Fruit fly (Drosophila melanogaster) whole organism, pupa: ENCODE measurements around the gene Dyro.
A peak's percentile ranks its signal among the peaks of the same experiment; 100 is the strongest.

Experiments
- CG10348 ChIP-seq: fragments of 200-800 bp; sonication (Bioruptor generic); IDR thresholded peaks from 2 replicates; pipeline ENCODE4 v1.3.6; 2022; ENCODE audit warnings: missing biosample characterization, missing genetic modification characterization
- CG12605 ChIP-seq: fragments of 200-800 bp; sonication (Bioruptor generic); IDR thresholded peaks from 2 replicates; pipeline ENCODE4 v1.3.6; 2022; ENCODE audit warnings: missing biosample characterization, missing genetic modification characterization
- CG13204 ChIP-seq: fragments of 200-800 bp; sonication (Bioruptor generic); optimal IDR thresholded peaks from 2 replicates; lab custom pipeline; 2018; ENCODE audit warnings: missing biosample characterization, mild to moderate bottlenecking, missing genetic modification characterization, moderate library complexity
- CG14655 ChIP-seq: fragments of 200-800 bp; sonication (Bioruptor generic); optimal IDR thresholded peaks from 3 replicates; lab custom pipeline; 2017; ENCODE audit warnings: mild to moderate bottlenecking, missing biosample characterization, missing genetic modification reagents, missing genetic modification characterization
- CG15710 ChIP-seq: fragments of 200-800 bp; sonication (Bioruptor generic); optimal IDR thresholded peaks from 2 replicates; lab custom pipeline; 2018; ENCODE audit warnings: missing biosample characterization, mild to moderate bottlenecking, missing genetic modification characterization, moderate library complexity
- CG17806 ChIP-seq: fragments of 200-800 bp; sonication (Bioruptor generic); optimal IDR thresholded peaks from 2 replicates; lab custom pipeline; 2018; ENCODE audit warnings: missing biosample characterization, mild to moderate bottlenecking, missing genetic modification characterization, moderate library complexity
- CG32121 ChIP-seq: fragments of 200-800 bp; sonication (Bioruptor generic); IDR thresholded peaks from 2 replicates; pipeline ENCODE4 v1.3.6; 2022; ENCODE audit warnings: missing biosample characterization, missing genetic modification characterization
- CG34367 ChIP-seq: fragments of 200-800 bp; sonication (Bioruptor generic); optimal IDR thresholded peaks from 2 replicates; lab custom pipeline; 2018; ENCODE audit warnings: missing biosample characterization, mild to moderate bottlenecking, missing genetic modification characterization
- CG4496 ChIP-seq: fragments of 200-800 bp; sonication (Bioruptor generic); IDR thresholded peaks from 3 replicates; pipeline ENCODE4 v1.3.6; 2022; ENCODE audit warnings: missing biosample characterization, missing genetic modification characterization
- CG8159 ChIP-seq: fragments of 200-800 bp; sonication (Bioruptor generic); optimal IDR thresholded peaks from 3 replicates; lab custom pipeline; 2018; ENCODE audit warnings: missing biosample characterization, mild to moderate bottlenecking, missing genetic modification characterization, moderate library complexity
- CG8301 ChIP-seq: fragments of 200-800 bp; sonication (Bioruptor generic); optimal IDR thresholded peaks from 2 replicates; lab custom pipeline; 2018; ENCODE audit warnings: missing biosample characterization, mild to moderate bottlenecking, missing genetic modification characterization
- CG9948 ChIP-seq: fragments of 200-800 bp; sonication (Bioruptor generic); optimal IDR thresholded peaks from 2 replicates; lab custom pipeline; 2018; ENCODE audit warnings: missing biosample characterization, mild to moderate bottlenecking, missing genetic modification characterization, moderate library complexity
- D1 ChIP-seq: fragments of 200-800 bp; sonication (Bioruptor generic); optimal IDR thresholded peaks from 2 replicates; lab custom pipeline; 2018; ENCODE audit warnings: missing biosample characterization, mild to moderate bottlenecking, missing genetic modification characterization, moderate library complexity
- EcR ChIP-seq: fragments of 200-800 bp; sonication (Bioruptor generic); optimal IDR thresholded peaks from 3 replicates; lab custom pipeline; 2019; ENCODE audit warnings: missing biosample characterization, missing genetic modification characterization, mild to moderate bottlenecking, moderate library complexity, missing genetic modification reagents
- Ets98B ChIP-seq: fragments of 200-800 bp; sonication (Bioruptor generic); IDR thresholded peaks from 2 replicates; pipeline ENCODE4 v1.3.6; 2022; ENCODE audit warnings: missing biosample characterization, missing genetic modification characterization
- Pif1A ChIP-seq: fragments of 200-800 bp; sonication (Bioruptor generic); optimal IDR thresholded peaks from 3 replicates; lab custom pipeline; 2016; ENCODE audit warnings: missing biosample characterization, missing genetic modification characterization
- Pif1B ChIP-seq: fragments of 200-800 bp; sonication (Bioruptor generic); optimal IDR thresholded peaks from 3 replicates; lab custom pipeline; 2016; ENCODE audit warnings: missing biosample characterization, missing genetic modification characterization
- Snoo ChIP-seq: fragments of 200-800 bp; sonication (Bioruptor generic); optimal IDR thresholded peaks from 3 replicates; lab custom pipeline; 2017; ENCODE audit warnings: missing biosample characterization, mild to moderate bottlenecking, missing genetic modification characterization, inconsistent platforms
- fd96Ca ChIP-seq: fragments of 200-800 bp; sonication (Bioruptor generic); IDR thresholded peaks from 3 replicates; pipeline ENCODE4 v1.3.6; 2022; ENCODE audit warnings: missing biosample characterization, missing genetic modification characterization
- gl ChIP-seq: fragments of 200-800 bp; sonication (Bioruptor generic); optimal IDR thresholded peaks from 2 replicates; lab custom pipeline; 2018; ENCODE audit warnings: missing biosample characterization, mild to moderate bottlenecking, missing genetic modification characterization
- rn ChIP-seq: fragments of 200-800 bp; sonication (Bioruptor generic); IDR thresholded peaks from 2 replicates; pipeline ENCODE4 v1.3.6; 2022; ENCODE audit warnings: missing biosample characterization, missing genetic modification characterization

Dyro gene

dm6 chr3L:11260737-11261455, 34.8 kb downstream of the Dyro start:
- TF ChIP-seq CG10348 (GFP tag; lab: Robert Waterston, UW): no peak
- peak; percentile 79 for TF ChIP-seq CG4496 (GFP tag; lab: Robert Waterston, UW)
- no peak for TF ChIP-seq Snoo (tag; lab: Kevin White, UChicago)
- peak; percentile 65 for TF ChIP-seq CG8159 (tag; lab: Kevin White, UChicago)
- TF ChIP-seq EcR (GFP tag; lab: Kevin White, UChicago): no peak
- no peak for TF ChIP-seq Pif1B
- TF ChIP-seq CG13204: no peak
- TF ChIP-seq gl (tag; lab: Kevin White, UChicago): no peak
- no peak for TF ChIP-seq fd96Ca (GFP tag; lab: Robert Waterston, UW)
- peak; percentile 36 for TF ChIP-seq CG8301 (tag; lab: Kevin White, UChicago)
- TF ChIP-seq D1 (tag; lab: Kevin White, UChicago): no peak
- 0 out of 2 replicates have a peak, but pooled peaks have one; percentile 39 for TF ChIP-seq rn (GFP tag; lab: Robert Waterston, UW)
- TF ChIP-seq CG17806 (tag; lab: Kevin White, UChicago): peak; percentile 76
- peak; percentile 66 for TF ChIP-seq CG12605 (GFP tag; lab: Robert Waterston, UW)
- TF ChIP-seq CG9948 (tag; lab: Kevin White, UChicago): peak; percentile 62
- peak; percentile 55 for TF ChIP-seq CG34367
- TF ChIP-seq CG15710 (tag; lab: Kevin White, UChicago): peak; percentile 37
- no peak for TF ChIP-seq CG14655 (GFP tag; lab: Kevin White, UChicago)
- TF ChIP-seq CG32121: peak; percentile 67
- peak; percentile 54 for TF ChIP-seq Ets98B (GFP tag; lab: Robert Waterston, UW)
- peak; percentile 37 for TF ChIP-seq Pif1A (GFP tag; lab: Kevin White, UChicago)

dm6 chr3L:11260275-11260734, 35.4 kb downstream of the Dyro start:
- peak; percentile 17 for TF ChIP-seq CG9948 (tag; lab: Kevin White, UChicago)
- TF ChIP-seq CG14655 (GFP tag; lab: Kevin White, UChicago): peak; percentile 58
- peak; percentile 23 for TF ChIP-seq Pif1A (GFP tag; lab: Kevin White, UChicago)
- TF ChIP-seq CG13204: no peak
- TF ChIP-seq CG8159 (tag; lab: Kevin White, UChicago): peak; percentile 12
- 0 out of 2 replicates have a peak, but pooled peaks have one; percentile 9 for TF ChIP-seq CG32121
- no peak for TF ChIP-seq gl (tag; lab: Kevin White, UChicago)
- peak; percentile 45 for TF ChIP-seq CG8301 (tag; lab: Kevin White, UChicago)
- no peak for TF ChIP-seq EcR (GFP tag; lab: Kevin White, UChicago)
- TF ChIP-seq Pif1B: peak; percentile 5
- peak; percentile 12 for TF ChIP-seq CG15710 (tag; lab: Kevin White, UChicago)
- TF ChIP-seq CG17806 (tag; lab: Kevin White, UChicago): peak; percentile 24
- 0 out of 3 replicates have a peak, but pooled peaks have one; percentile 65 for TF ChIP-seq CG4496 (GFP tag; lab: Robert Waterston, UW)
- TF ChIP-seq CG12605 (GFP tag; lab: Robert Waterston, UW): no peak
- no peak for TF ChIP-seq CG34367
- TF ChIP-seq fd96Ca (GFP tag; lab: Robert Waterston, UW): peak; percentile 39; the same call in 1 of the 3 replicates
- TF ChIP-seq rn (GFP tag; lab: Robert Waterston, UW): no peak

dm6 chr3L:11259759-11260158, 36.0 kb downstream of the Dyro start:
- no peak for TF ChIP-seq Snoo (tag; lab: Kevin White, UChicago)

- no peak for TF ChIP-seq CG15710 (tag; lab: Kevin White, UChicago)
- no peak for TF ChIP-seq CG12605 (GFP tag; lab: Robert Waterston, UW)
- TF ChIP-seq CG8301 (tag; lab: Kevin White, UChicago): no peak
- TF ChIP-seq gl (tag; lab: Kevin White, UChicago): no peak
- TF ChIP-seq rn (GFP tag; lab: Robert Waterston, UW): no peak
- TF ChIP-seq CG14655 (GFP tag; lab: Kevin White, UChicago): no peak
- TF ChIP-seq Pif1A (GFP tag; lab: Kevin White, UChicago): no peak
- TF ChIP-seq Snoo (tag; lab: Kevin White, UChicago): no peak
- no peak for TF ChIP-seq CG9948 (tag; lab: Kevin White, UChicago)
- TF ChIP-seq, all 21 proteins: peak for 0
These were observed 37.3 kb downstream of the Dyro start for dm6 chr3L:11258392-11258791.

dm6 chr3L:11256147-11256971, 39.4 kb downstream of the Dyro start:
- TF ChIP-seq rn (GFP tag; lab: Robert Waterston, UW) (peak; percentile 73), Snoo (tag; lab: Kevin White, UChicago) (peak; percentile 77), EcR (GFP tag; lab: Kevin White, UChicago) (peak; percentile 42), D1 (tag; lab: Kevin White, UChicago) (peak; percentile 44), CG8159 (tag; lab: Kevin White, UChicago) (peak; percentile 92), Pif1B (peak; percentile 57), CG34367 (peak; percentile 70), CG14655 (GFP tag; lab: Kevin White, UChicago) (peak; percentile 93), CG17806 (tag; lab: Kevin White, UChicago) (peak; percentile 74), Pif1A (GFP tag; lab: Kevin White, UChicago) (peak; percentile 61), CG15710 (tag; lab: Kevin White, UChicago) (peak; percentile 86), CG32121 (peak; percentile 70), CG4496 (GFP tag; lab: Robert Waterston, UW) (peak; percentile 61; the same call in 2 of the 3 replicates), CG9948 (tag; lab: Kevin White, UChicago) (peak; percentile 79), CG12605 (GFP tag; lab: Robert Waterston, UW) (no peak), Ets98B (GFP tag; lab: Robert Waterston, UW) (peak; percentile 84), fd96Ca (GFP tag; lab: Robert Waterston, UW) (peak; percentile 85), gl (tag; lab: Kevin White, UChicago) (peak; percentile 37), CG13204 (peak; percentile 65), CG10348 (GFP tag; lab: Robert Waterston, UW) (0 out of 2 replicates have a peak, but pooled peaks have one; percentile 39), CG8301 (tag; lab: Kevin White, UChicago) (peak; percentile 82)
- TF ChIP-seq, all 21 proteins: peak for 20
